Fruit fly (Drosophila melanogaster): ENCODE results near the gene CG33252.

Gene CG33252

DNA sequence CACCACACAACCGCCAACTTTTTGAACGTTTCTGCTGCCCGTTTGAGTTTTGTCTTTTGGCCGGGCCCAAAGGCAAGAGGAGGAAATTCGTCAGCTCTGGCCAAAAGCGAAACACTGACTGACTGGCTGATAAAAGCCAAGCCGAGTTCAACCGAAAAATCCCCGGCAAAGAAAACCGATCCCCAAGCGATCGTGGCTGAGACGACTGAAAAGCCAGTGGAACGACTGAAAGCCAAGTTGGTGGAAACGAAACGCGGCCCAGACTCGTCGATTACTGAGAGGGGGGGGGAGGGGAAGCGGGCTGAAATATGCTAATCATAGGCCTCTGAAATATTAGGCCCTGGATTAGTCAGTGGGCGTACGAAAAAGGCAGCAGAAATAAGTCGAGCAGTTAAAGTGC lies 20.6 kb downstream of the CG33252 start, which contains the start of gene CG13003:
CG13003 (minus strand) TSS at position 120 of the 400 bp plus-strand sequence.
- TF ChIP-seq dpn (GFP tag; optimal IDR thresholded peaks at IDR 0.05) (no peak), CG14965 (GFP tag; optimal IDR thresholded peaks at IDR 0.05; ENCODE audit: borderline replicate concordance) (no peak), sim (GFP tag; IDR thresholded peaks at IDR 0.05) (no peak), nerfin-1 (tag; optimal IDR thresholded peaks at IDR 0.05) (no peak), Fer1 (GFP tag; optimal IDR thresholded peaks at IDR 0.05) (no peak), tna (GFP tag; IDR thresholded peaks at IDR 0.05; ENCODE audit: partially characterized antibody) (0 out of 2 replicates have a peak, but pooled peaks have one; percentile 7), phol (tag; optimal IDR thresholded peaks at IDR 0.05) (no peak), row (GFP tag; IDR thresholded peaks at IDR 0.05) (peak; percentile 11; the same call in 1 of the 3 replicates), Vsx1 (GFP tag; optimal IDR thresholded peaks at IDR 0.05) (no peak), mld (GFP tag; IDR thresholded peaks at IDR 0.05; ENCODE audit: partially characterized antibody) (no peak), TFAM (GFP tag; optimal IDR thresholded peaks at IDR 0.05) (no peak), Opbp (GFP tag; IDR thresholded peaks at IDR 0.05; ENCODE audit: partially characterized antibody) (no peak), CG34422 (GFP tag; IDR thresholded peaks at IDR 0.05) (0 out of 3 replicates have a peak, but pooled peaks have one; percentile 20), otp (GFP tag; IDR thresholded peaks at IDR 0.05) (0 out of 3 replicates have a peak, but pooled peaks have one; percentile 45), Lpt (GFP tag; optimal IDR thresholded peaks at IDR 0.05) (no peak), crol (GFP tag; IDR thresholded peaks at IDR 0.05) (peak; percentile 69), CG11456 (GFP tag; IDR thresholded peaks at IDR 0.05) (no peak), gem (tag; optimal IDR thresholded peaks at IDR 0.05) (no peak), ash1 (GFP tag; optimal IDR thresholded peaks at IDR 0.05) (no peak), oc (tag; optimal IDR thresholded peaks at IDR 0.05) (peak; percentile 54), ci (GFP tag; IDR thresholded peaks at IDR 0.05) (peak; percentile 11; the same call in 1 of the 3 replicates), dysf (GFP tag; IDR thresholded peaks at IDR 0.05) (0 out of 3 replicates have a peak, but pooled peaks have one; percentile 15), CG10654 (GFP tag; optimal IDR thresholded peaks at IDR 0.05) (no peak), chinmo (GFP tag; IDR thresholded peaks at IDR 0.05; ENCODE audit: partially characterized antibody) (peak; percentile 63; the same call in 1 of the 4 replicates), CG12942 (GFP tag; optimal IDR thresholded peaks at IDR 0.05) (no peak), pfk (GFP tag; optimal IDR thresholded peaks at IDR 0.05) (peak; percentile 94), Rfx (GFP tag; IDR thresholded peaks at IDR 0.05) (peak; percentile 29; the same call in 1 of the 2 replicates), E2f2 (GFP tag; IDR thresholded peaks at IDR 0.05) (peak; percentile 15; the same call in 1 of the 2 replicates), cad (GFP tag; optimal IDR thresholded peaks at IDR 0.05) (no peak), vvl (GFP tag; IDR thresholded peaks at IDR 0.05) (peak; percentile 91), Dfd (GFP tag; optimal IDR thresholded peaks at IDR 0.05) (no peak), Dip2 (GFP tag; IDR thresholded peaks at IDR 0.05) (no peak), Deaf1 (tag; optimal IDR thresholded peaks at IDR 0.05) (peak; percentile 88), trem (tag; optimal IDR thresholded peaks at IDR 0.05) (no peak), CG18262 (tag; optimal IDR thresholded peaks at IDR 0.05) (no peak), CG32767 (GFP tag; IDR thresholded peaks at IDR 0.05) (no peak), CG10462 (GFP tag; optimal IDR thresholded peaks at IDR 0.05) (no peak), CG13894 (tag; optimal IDR thresholded peaks at IDR 0.05) (peak; percentile 5), Jarid2 (GFP tag; optimal IDR thresholded peaks at IDR 0.05) (no peak), Med (GFP tag) (peak; percentile 71), ems (GFP tag; optimal IDR thresholded peaks at IDR 0.05) (no peak), CG13775 (GFP tag; optimal IDR thresholded peaks at IDR 0.05) (no peak), esg (GFP tag; conservative IDR thresholded peaks at IDR 0.05) (no peak), Hand (GFP tag; optimal IDR thresholded peaks at IDR 0.05) (no peak), Hr78 (GFP tag; optimal IDR thresholded peaks at IDR 0.05) (peak in 1 of 2 experiments; percentile 10), ranshi (GFP tag; IDR thresholded peaks at IDR 0.05) (no peak), ham (GFP tag; IDR thresholded peaks at IDR 0.05) (no peak), C15 (GFP tag; IDR thresholded peaks at IDR 0.05) (no peak), CG12769 (tag; optimal IDR thresholded peaks at IDR 0.05) (peak; percentile 80)

Data from whole organism, embryonic.